Worm (Caenorhabditis elegans) whole organism, L4 larva: ENCODE data around the gene chup-1.

ENCODE experiments used
- R02D3.7 ChIP-seq: fragments of 150-350 bp; sonication (generic microtip); optimal IDR thresholded peaks from 3 replicates; lab custom pipeline; 2014; ENCODE audit warnings: missing biosample characterization, missing genetic modification characterization
- Y105C5A.15 ChIP-seq: fragments of 200-800 bp; sonication (Bioruptor generic); IDR thresholded peaks from 2 replicates; pipeline ENCODE4 v1.3.6; 2022; ENCODE audit warnings: missing genetic modification characterization, missing compliant biosample characterization
- nhr-102 ChIP-seq: sonication (generic microtip); optimal IDR thresholded peaks from 2 replicates; lab custom pipeline; 2016; ENCODE audit warnings: mild to moderate bottlenecking, missing genetic modification characterization, moderate library complexity, missing compliant biosample characterization
- nhr-76 ChIP-seq: fragments of 150-350 bp; optimal IDR thresholded peaks from 2 replicates; lab custom pipeline; 2014; ENCODE audit warnings: missing biosample characterization, missing genetic modification characterization
- nhr-77 ChIP-seq: fragments of 150-350 bp; optimal IDR thresholded peaks from 2 replicates; lab custom pipeline; 2014; ENCODE audit warnings: missing biosample characterization, missing genetic modification characterization
- unc-62 ChIP-seq, 3 experiments: fragments of 150-350 bp in 1 of 3; sonication (generic microtip); optimal IDR thresholded peaks in 2 of 3; peaks in 1 of 3; 1 replicate in 1 of 3; 2 replicates in 2 of 3; lab custom pipeline; 2014 to 2017; ENCODE audit warnings: missing biosample characterization in 3 of 3, missing genetic modification characterization in 3 of 3, missing genetic modification reagents in 3 of 3, missing genotype in 1 of 3

DNA sequence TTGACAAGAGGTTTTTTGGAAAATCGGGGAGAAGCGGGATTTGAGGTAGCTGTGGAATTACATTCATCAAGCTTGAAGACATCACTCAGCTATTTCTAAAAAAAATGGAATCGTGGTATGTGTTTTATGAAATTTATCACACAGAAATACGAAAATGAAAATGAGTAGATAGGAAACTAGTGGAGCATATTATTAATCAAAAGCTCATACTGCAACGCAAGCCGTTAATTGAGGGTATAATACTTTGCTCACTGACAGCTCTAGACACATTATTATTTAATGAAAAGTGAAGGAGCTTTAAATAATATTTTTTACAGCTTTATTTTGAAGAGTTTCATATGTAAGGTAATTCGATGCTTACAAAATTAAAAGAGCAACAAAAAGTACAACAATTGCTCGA, 49.1 kb upstream of the chup-1 start, which contains the start of gene M02D8.7:
- TF ChIP-seq nhr-76 (no peak), nhr-102 (no peak), R02D3.7 (no peak), unc-62 (GFP tag; optimal IDR thresholded peaks at IDR 0.05 in 1 of 2; lab: Kevin White, UChicago) (no peak), unc-62 (tag; optimal IDR thresholded peaks at IDR 0.05; lab: Kevin White, UChicago) (no peak), Y105C5A.15 (GFP tag; lab: Robert Waterston, UW) (no peak), nhr-77 (tag; lab: Kevin White, UChicago) (no peak)
